Worm (Caenorhabditis elegans) whole organism, young adult: Measurements from ENCODE around the gene snet-1.

Experiments
- B0019.2 ChIP-seq: fragments of 200-800 bp; sonication (Bioruptor generic); conservative IDR thresholded peaks from 2 replicates; pipeline ENCODE4 v1.3.6; 2022; ENCODE audit warnings: missing genetic modification reagents, missing genetic modification characterization, missing compliant biosample characterization
- B0336.3 ChIP-seq: fragments of 200-800 bp; sonication (Bioruptor generic); IDR thresholded peaks from 2 replicates; pipeline ENCODE4 v1.3.6; 2022; ENCODE audit warnings: missing genetic modification characterization, missing compliant biosample characterization
- F33H1.4 ChIP-seq: fragments of 200-800 bp; sonication (Bioruptor generic); IDR thresholded peaks from 2 replicates; pipeline ENCODE4 v1.3.6; 2022; ENCODE audit warnings: missing genetic modification reagents, missing genetic modification characterization, missing compliant biosample characterization
- F39B2.1 ChIP-seq: fragments of 200-800 bp; sonication (Bioruptor generic); IDR thresholded peaks from 2 replicates; pipeline ENCODE4 v1.3.6; 2022; ENCODE audit warnings: missing genetic modification reagents, missing genetic modification characterization, missing compliant biosample characterization
- F49E8.2 ChIP-seq: sonication (generic microtip); optimal IDR thresholded peaks from 3 replicates; lab custom pipeline; 2017; ENCODE audit warnings: missing genetic modification characterization, mild to moderate bottlenecking, missing compliant biosample characterization, antibody characterized with exemption, moderate library complexity; ENCODE audit not compliant: insufficient read depth
- T26A5.8 ChIP-seq: sonication (generic microtip); optimal IDR thresholded peaks from 2 replicates; lab custom pipeline; 2016; ENCODE audit warnings: missing genetic modification characterization, missing compliant biosample characterization
- Y53G8AR.9 ChIP-seq: fragments of 200-800 bp; sonication (Bioruptor generic); conservative IDR thresholded peaks from 2 replicates; pipeline ENCODE4 v1.3.6; 2022; ENCODE audit warnings: missing genetic modification reagents, missing genetic modification characterization, missing compliant biosample characterization
- attf-3 ChIP-seq: fragments of 200-800 bp; sonication (Bioruptor generic); conservative IDR thresholded peaks from 2 replicates; pipeline ENCODE4 v1.3.6; 2022; ENCODE audit warnings: missing genetic modification reagents, missing genetic modification characterization, missing compliant biosample characterization
- bed-2 ChIP-seq: fragments of 200-800 bp; sonication (Bioruptor generic); IDR thresholded peaks from 2 replicates; pipeline ENCODE4 v1.3.6; 2022; ENCODE audit warnings: missing genetic modification reagents, missing genetic modification characterization, missing compliant biosample characterization
- cebp-1 ChIP-seq, 2 experiments: fragments of 200-800 bp in 1 of 2; sonication (Bioruptor generic) in 1 of 2; sonication (generic microtip) in 1 of 2; IDR thresholded peaks in 1 of 2; optimal IDR thresholded peaks in 1 of 2; 2 replicates each; pipeline versions ENCODE4 v1.3.6 to Lab custom; 2017 to 2022; ENCODE audit warnings: missing compliant biosample characterization in 2 of 2, missing genetic modification characterization in 2 of 2, mild to moderate bottlenecking in 1 of 2, missing genetic modification reagents in 1 of 2, moderate library complexity in 1 of 2
- cebp-2 ChIP-seq: fragments of 200-800 bp; sonication (Bioruptor generic); IDR thresholded peaks from 2 replicates; pipeline ENCODE4 v1.3.6; 2022; ENCODE audit warnings: missing genetic modification characterization, missing compliant biosample characterization
- ceh-100 ChIP-seq: fragments of 200-800 bp; sonication (Bioruptor generic); IDR thresholded peaks from 2 replicates; pipeline ENCODE4 v1.3.6; 2022; ENCODE audit warnings: missing genetic modification reagents, missing genetic modification characterization, missing compliant biosample characterization
- dox-1 ChIP-seq: fragments of 200-800 bp; sonication (Bioruptor generic); IDR thresholded peaks from 2 replicates; pipeline ENCODE4 v1.3.6; 2022; ENCODE audit warnings: missing genetic modification reagents, missing genetic modification characterization, missing compliant biosample characterization
- dpff-1 ChIP-seq: sonication (generic microtip); optimal IDR thresholded peaks from 2 replicates; lab custom pipeline; 2017; ENCODE audit warnings: mild to moderate bottlenecking, missing genetic modification characterization, missing compliant biosample characterization
- egl-44 ChIP-seq: fragments of 200-800 bp; sonication (Bioruptor generic); IDR thresholded peaks from 2 replicates; pipeline ENCODE4 v1.3.6; 2022; ENCODE audit warnings: missing genetic modification reagents, missing genetic modification characterization, missing compliant biosample characterization
- egrh-3 ChIP-seq: fragments of 200-800 bp; sonication (Bioruptor generic); IDR thresholded peaks from 2 replicates; pipeline ENCODE4 v1.3.6; 2022; ENCODE audit warnings: missing genetic modification reagents, missing genetic modification characterization, missing compliant biosample characterization
- fkh-3 ChIP-seq: sonication (generic microtip); optimal IDR thresholded peaks from 2 replicates; lab custom pipeline; 2016; ENCODE audit warnings: mild to moderate bottlenecking, missing genetic modification characterization, missing compliant biosample characterization
- hlh-26 ChIP-seq: fragments of 200-800 bp; sonication (Bioruptor generic); conservative IDR thresholded peaks from 2 replicates; pipeline ENCODE4 v1.3.6; 2022; ENCODE audit warnings: missing genetic modification reagents, missing genetic modification characterization, missing compliant biosample characterization
- let-607 ChIP-seq, 2 experiments: fragments of 200-800 bp in 1 of 2; sonication (Bioruptor generic) in 1 of 2; sonication (generic microtip) in 1 of 2; optimal IDR thresholded peaks; 2 replicates each; lab custom pipeline; 2016 to 2018; ENCODE audit warnings: mild to moderate bottlenecking in 2 of 2, missing compliant biosample characterization in 2 of 2, missing genetic modification characterization in 2 of 2, moderate library complexity in 2 of 2, missing genotype in 1 of 2
- lin-40 ChIP-seq: sonication (generic microtip); optimal IDR thresholded peaks from 2 replicates; lab custom pipeline; 2016; ENCODE audit warnings: missing genetic modification characterization, mild to moderate bottlenecking, missing compliant biosample characterization, missing genotype, missing genetic modification reagents
- madf-10 ChIP-seq: sonication (generic microtip); optimal IDR thresholded peaks from 2 replicates; lab custom pipeline; 2016; ENCODE audit warnings: mild to moderate bottlenecking, missing genetic modification characterization, missing compliant biosample characterization
- madf-3 ChIP-seq: fragments of 200-800 bp; sonication (Bioruptor generic); IDR thresholded peaks from 2 replicates; pipeline ENCODE4 v1.3.6; 2022; ENCODE audit warnings: missing genetic modification reagents, missing genetic modification characterization, missing compliant biosample characterization
- madf-6 ChIP-seq: fragments of 200-800 bp; sonication (Bioruptor generic); IDR thresholded peaks from 2 replicates; pipeline ENCODE4 v1.3.6; 2022; ENCODE audit warnings: missing genetic modification reagents, missing genetic modification characterization, missing compliant biosample characterization
- mes-4 ChIP-seq: sonication (generic microtip); optimal IDR thresholded peaks from 2 replicates; lab custom pipeline; 2016; ENCODE audit warnings: missing genotype, missing genetic modification characterization, missing compliant biosample characterization
- nfya-1 ChIP-seq: sonication (generic microtip); optimal IDR thresholded peaks from 2 replicates; lab custom pipeline; 2017; ENCODE audit warnings: antibody characterized with exemption, missing compliant biosample characterization, missing genetic modification characterization, borderline replicate concordance; ENCODE audit not compliant: insufficient read depth
- nhr-80 ChIP-seq: sonication (generic microtip); optimal IDR thresholded peaks from 2 replicates; lab custom pipeline; 2016; ENCODE audit warnings: missing genetic modification characterization, missing compliant biosample characterization
- nhr-90 ChIP-seq: sonication (generic microtip); optimal IDR thresholded peaks from 2 replicates; lab custom pipeline; 2016; ENCODE audit warnings: missing genotype, mild to moderate bottlenecking, missing genetic modification characterization, missing compliant biosample characterization
- pha-4 ChIP-seq: fragments of 150-350 bp; sonication (generic microtip); optimal IDR thresholded peaks from 2 replicates; lab custom pipeline; 2014; ENCODE audit warnings: missing biosample characterization, missing genetic modification reagents, missing genetic modification characterization
- somi-1 ChIP-seq: fragments of 200-800 bp; sonication (Bioruptor generic); optimal IDR thresholded peaks from 2 replicates; lab custom pipeline; 2018; ENCODE audit warnings: mild to moderate bottlenecking, missing genetic modification characterization, missing compliant biosample characterization
- ztf-26 ChIP-seq: sonication (generic microtip); optimal IDR thresholded peaks from 2 replicates; lab custom pipeline; 2017; ENCODE audit warnings: missing genetic modification characterization, missing compliant biosample characterization
- ztf-3 ChIP-seq: fragments of 200-800 bp; sonication (Bioruptor generic); optimal IDR thresholded peaks from 2 replicates; lab custom pipeline; 2018; ENCODE audit warnings: mild to moderate bottlenecking, missing genetic modification characterization, missing compliant biosample characterization

The snet-1 gene

ce11 chrX:3659192-3659591 is 9.6 kb downstream of the snet-1 start, which contains the start of gene R11G1.1:
Gene R11G1.1 (plus strand): TSS chrX:3659492.
- TF ChIP-seq egrh-3 (GFP tag; lab: Robert Waterston, UW) (no peak), madf-6 (GFP tag; lab: Robert Waterston, UW) (no peak), dpff-1 (tag; lab: Kevin White, UChicago) (no peak), cebp-1 (GFP tag; IDR thresholded peaks at IDR 0.05; lab: Robert Waterston, UW) (no peak), cebp-1 (tag; optimal IDR thresholded peaks at IDR 0.05; lab: Kevin White, UChicago) (no peak), F39B2.1 (GFP tag; lab: Robert Waterston, UW) (no peak), bed-2 (GFP tag; lab: Robert Waterston, UW) (no peak), nfya-1 (tag; lab: Kevin White, UChicago) (no peak), ztf-26 (no peak), T26A5.8 (tag; lab: Kevin White, UChicago) (no peak), F33H1.4 (GFP tag; lab: Robert Waterston, UW) (no peak), egl-44 (GFP tag; lab: Robert Waterston, UW) (no peak), B0336.3 (GFP tag; lab: Robert Waterston, UW) (no peak), somi-1 (GFP tag; lab: Kevin White, UChicago) (no peak)

ce11 chrX:3655972-3656371 is 12.8 kb downstream of the snet-1 start, which contains the start of gene R11G1.7:
Gene R11G1.7 (plus strand): TSS chrX:3656272.
- TF ChIP-seq hlh-26, result no peak
- no peak for TF ChIP-seq mes-4 (tag; lab: Kevin White, UChicago)
- TF ChIP-seq B0019.2, result no peak
- TF ChIP-seq egrh-3 (GFP tag; lab: Robert Waterston, UW), result no peak
- no peak for TF ChIP-seq nhr-90
- no peak for TF ChIP-seq ztf-3 (GFP tag; lab: Kevin White, UChicago)
- TF ChIP-seq, all 124 proteins: peak for 0

- TF ChIP-seq pha-4 (no peak), nhr-90 (no peak), cebp-2 (GFP tag; lab: Robert Waterston, UW) (no peak), madf-10 (no peak)
Observed at ce11 chrX:3654623-3655022, 14.1 kb downstream of the snet-1 start, which contains the start of gene R11G1.11. Gene R11G1.11 (plus strand): TSS chrX:3654923.

ce11 chrX:3650100-3650809 is 18.5 kb downstream of the snet-1 start, which contains the start of the genes sax-1 and R11G1.2:
Gene sax-1 (minus strand): TSS chrX:3650150.
Gene R11G1.2 (plus strand): TSS chrX:3650614.
- TF ChIP-seq madf-3 (GFP tag; lab: Robert Waterston, UW), result no peak
- peak in 1 of 2 experiments; percentile 3 for TF ChIP-seq let-607 (tag; optimal IDR thresholded peaks at IDR 0.05; lab: Kevin White, UChicago)
- no peak for TF ChIP-seq Y53G8AR.9 (GFP tag; lab: Robert Waterston, UW)
- peak; percentile 39 for TF ChIP-seq lin-40 (tag; lab: Kevin White, UChicago)
- TF ChIP-seq dox-1, result 0 out of 2 replicates have a peak, but pooled peaks have one; percentile 20
- TF ChIP-seq attf-3 (GFP tag; lab: Robert Waterston, UW), result no peak
- no peak for TF ChIP-seq B0019.2
- no peak for TF ChIP-seq ceh-100 (GFP tag; lab: Robert Waterston, UW)
- no peak for TF ChIP-seq hlh-26
- no peak for TF ChIP-seq F49E8.2 (tag; lab: Kevin White, UChicago)
- no peak for TF ChIP-seq fkh-3
- peak; percentile 42 for TF ChIP-seq nhr-80 (tag; lab: Kevin White, UChicago)
